Fruit fly (Drosophila melanogaster): ENCODE data around the gene CG17776.

Gene CG17776

dm6 chrX:2213759-2214406, 29.4 kb downstream of the CG17776 start, which contains the start of gene SmydA-8:
Gene SmydA-8, minus strand, starts transcription at chrX:2213809.
- TF ChIP-seq rgr (GFP tag; optimal IDR thresholded peaks at IDR 0.05) (no peak), tai (GFP tag; optimal IDR thresholded peaks at IDR 0.05) (no peak)

- TF ChIP-seq CrebA (GFP tag; optimal IDR thresholded peaks at IDR 0.05; ENCODE audit: borderline replicate concordance) (no peak), dmrt93B (GFP tag; optimal IDR thresholded peaks at IDR 0.05) (no peak), Hr78 (GFP tag; optimal IDR thresholded peaks at IDR 0.05) (no peak), N (GFP tag; optimal IDR thresholded peaks at IDR 0.05) (no peak), rgr (GFP tag; optimal IDR thresholded peaks at IDR 0.05) (no peak), CG9705 (GFP tag; optimal IDR thresholded peaks at IDR 0.05) (no peak), Rel (GFP tag; optimal IDR thresholded peaks at IDR 0.05) (no peak), Rel (tag; optimal IDR thresholded peaks at IDR 0.05) (no peak), brk (GFP tag; optimal IDR thresholded peaks at IDR 0.05) (no peak), Mio (GFP tag; optimal IDR thresholded peaks at IDR 0.05) (no peak), HLH106 (tag; optimal IDR thresholded peaks at IDR 0.05) (no peak), usp (GFP tag; optimal IDR thresholded peaks at IDR 0.05) (no peak), Sp1 (GFP tag; optimal IDR thresholded peaks at IDR 0.05) (no peak), Hr83 (GFP tag; optimal IDR thresholded peaks at IDR 0.05; ENCODE audit: poor library complexity, severe bottlenecking) (no peak), Dif (GFP tag; optimal IDR thresholded peaks at IDR 0.05; ENCODE audit: partially characterized antibody) (no peak), dsf (GFP tag; optimal IDR thresholded peaks at IDR 0.05; ENCODE audit: borderline replicate concordance) (no peak), br (GFP tag; optimal IDR thresholded peaks at IDR 0.05) (no peak)
These were observed 33.9 kb downstream of the CG17776 start for dm6 chrX:2218455-2218854.

- TF ChIP-seq br (GFP tag; optimal IDR thresholded peaks at IDR 0.05) (no peak), fru (GFP tag; optimal IDR thresholded peaks at IDR 0.05) (no peak), dsf (GFP tag; optimal IDR thresholded peaks at IDR 0.05; ENCODE audit: borderline replicate concordance) (no peak), Hr83 (GFP tag; optimal IDR thresholded peaks at IDR 0.05; ENCODE audit: poor library complexity, severe bottlenecking) (no peak), h (GFP tag; optimal IDR thresholded peaks at IDR 0.05) (no peak), sage (GFP tag; optimal IDR thresholded peaks at IDR 0.05) (no peak), pan (optimal IDR thresholded peaks at IDR 0.05) (no peak), rgr (GFP tag; optimal IDR thresholded peaks at IDR 0.05) (no peak), CrebA (GFP tag; optimal IDR thresholded peaks at IDR 0.05; ENCODE audit: borderline replicate concordance) (no peak), Dfd (GFP tag; optimal IDR thresholded peaks at IDR 0.05) (no peak), Abd-B (GFP tag; optimal IDR thresholded peaks at IDR 0.05) (no peak), Sp1 (GFP tag; optimal IDR thresholded peaks at IDR 0.05) (no peak)
These were observed 34.7 kb downstream of the CG17776 start for dm6 chrX:2219246-2219645.

dm6 chrX:2219899-2220298, 35.4 kb downstream of the CG17776 start:
- no peak for TF ChIP-seq Dfd (GFP tag; optimal IDR thresholded peaks at IDR 0.05)
- no peak for TF ChIP-seq Hnf4 (GFP tag; optimal IDR thresholded peaks at IDR 0.05)
- TF ChIP-seq OdsH (GFP tag; optimal IDR thresholded peaks at IDR 0.05): no peak
- no peak for TF ChIP-seq brk (GFP tag; optimal IDR thresholded peaks at IDR 0.05)
- TF ChIP-seq CG9705 (GFP tag; optimal IDR thresholded peaks at IDR 0.05): no peak
- no peak for TF ChIP-seq h (GFP tag; optimal IDR thresholded peaks at IDR 0.05)
- no peak for TF ChIP-seq rgr (GFP tag; optimal IDR thresholded peaks at IDR 0.05)
- no peak for TF ChIP-seq CG32264 (GFP tag; optimal IDR thresholded peaks at IDR 0.05)
- no peak for TF ChIP-seq tai (GFP tag; optimal IDR thresholded peaks at IDR 0.05)
- no peak for TF ChIP-seq pan (optimal IDR thresholded peaks at IDR 0.05)
- no peak for TF ChIP-seq Vsx2 (GFP tag; optimal IDR thresholded peaks at IDR 0.05; ENCODE audit: partially characterized antibody)
- TF ChIP-seq woc (GFP tag; optimal IDR thresholded peaks at IDR 0.05): no peak
- no peak for TF ChIP-seq CrebA (GFP tag; optimal IDR thresholded peaks at IDR 0.05; ENCODE audit: borderline replicate concordance)
- no peak for TF ChIP-seq br (GFP tag; optimal IDR thresholded peaks at IDR 0.05)

dm6 chrX:2221598-2221997, 37.1 kb downstream of the CG17776 start:
- TF ChIP-seq Hr78 (GFP tag; optimal IDR thresholded peaks at IDR 0.05) (no peak), Dfd (GFP tag; optimal IDR thresholded peaks at IDR 0.05) (no peak), HLH106 (tag; optimal IDR thresholded peaks at IDR 0.05) (no peak), dsf (GFP tag; optimal IDR thresholded peaks at IDR 0.05; ENCODE audit: borderline replicate concordance) (no peak), ey (GFP tag; optimal IDR thresholded peaks at IDR 0.05) (no peak), Vsx2 (GFP tag; optimal IDR thresholded peaks at IDR 0.05; ENCODE audit: partially characterized antibody) (no peak), N (GFP tag; optimal IDR thresholded peaks at IDR 0.05) (no peak), Hr83 (GFP tag; optimal IDR thresholded peaks at IDR 0.05; ENCODE audit: poor library complexity, severe bottlenecking) (no peak), rgr (GFP tag; optimal IDR thresholded peaks at IDR 0.05) (no peak), Dif (GFP tag; optimal IDR thresholded peaks at IDR 0.05; ENCODE audit: partially characterized antibody) (no peak), woc (GFP tag; optimal IDR thresholded peaks at IDR 0.05) (no peak), Mio (GFP tag; optimal IDR thresholded peaks at IDR 0.05) (no peak), fru (GFP tag; optimal IDR thresholded peaks at IDR 0.05) (no peak), Sp1 (GFP tag; optimal IDR thresholded peaks at IDR 0.05) (no peak), psq (GFP tag; optimal IDR thresholded peaks at IDR 0.05) (no peak)

All from whole organism, wandering third instar larva.